Fruit fly (Drosophila melanogaster): ENCODE results near the gene tara.

tara gene

DNA sequence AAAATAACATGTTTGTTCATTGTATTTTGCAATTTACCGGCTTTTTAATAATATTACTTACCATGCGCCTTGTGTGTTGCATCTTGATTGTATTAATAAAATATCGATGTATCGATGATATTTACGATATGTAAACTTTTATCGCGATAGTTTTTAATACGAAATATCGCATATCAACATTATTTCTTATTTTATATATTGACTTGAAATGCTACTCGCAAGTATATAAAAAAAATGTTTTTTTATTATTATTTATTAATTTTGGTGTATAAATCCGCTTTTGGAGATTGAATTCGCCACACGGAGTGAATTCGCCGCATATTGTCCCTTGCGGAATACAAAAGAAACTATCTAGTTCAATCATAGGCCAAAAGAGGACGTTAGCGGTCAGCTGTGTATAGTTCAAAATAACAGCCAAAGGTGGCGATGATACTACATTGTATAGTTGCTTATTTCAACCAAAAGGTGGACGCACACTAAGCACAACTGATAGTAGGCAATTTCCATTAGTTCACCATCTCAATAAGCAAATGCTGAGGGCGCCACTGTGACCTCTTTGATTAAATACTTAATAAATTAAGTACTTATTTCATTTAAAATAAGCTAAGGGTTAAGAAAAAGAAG, 20.2 kb upstream of the tara start, which contains the start of gene mtSSB (continued):
- TF ChIP-seq nerfin-1 (tag; optimal IDR thresholded peaks at IDR 0.05) (peak; percentile 58), sug (tag; optimal IDR thresholded peaks at IDR 0.05) (peak; percentile 80), CG15514 (GFP tag; optimal IDR thresholded peaks at IDR 0.05) (peak; percentile 86), CG6765 (GFP tag; optimal IDR thresholded peaks at IDR 0.05) (peak; percentile 55), Stat92E (GFP tag; optimal IDR thresholded peaks at IDR 0.05) (peak in 1 of 3 experiments; percentile 47), CG31388 (GFP tag; optimal IDR thresholded peaks at IDR 0.05) (peak; percentile 64), CG12942 (GFP tag; optimal IDR thresholded peaks at IDR 0.05) (peak; percentile 78), gcm (GFP tag; optimal IDR thresholded peaks at IDR 0.05) (peak; percentile 60), CG17612 (GFP tag; IDR thresholded peaks at IDR 0.05) (peak; percentile 55), aop (GFP tag; IDR thresholded peaks at IDR 0.05) (peak; percentile 61; the same call in 1 of the 2 replicates), dmrt11E (tag; optimal IDR thresholded peaks at IDR 0.05) (peak; percentile 73), crp (GFP tag; optimal IDR thresholded peaks at IDR 0.05) (peak; percentile 24 to 82), CG34376 (GFP tag; optimal IDR thresholded peaks at IDR 0.05) (peak; percentile 82), wdn (GFP tag; IDR thresholded peaks at IDR 0.05) (peak; percentile 72), chif (GFP tag; optimal IDR thresholded peaks at IDR 0.05) (peak; percentile 75 to 93), CG4328 (GFP tag; optimal IDR thresholded peaks at IDR 0.05) (peak; percentile 69), Meics (GFP tag; optimal IDR thresholded peaks at IDR 0.05) (peak; percentile 89), CG12236 (GFP tag; optimal IDR thresholded peaks at IDR 0.05) (peak; percentile 70), CG3726 (GFP tag; IDR thresholded peaks at IDR 0.05) (peak; percentile 90), Hmx (GFP tag; optimal IDR thresholded peaks at IDR 0.05) (peak; percentile 42), ems (GFP tag; optimal IDR thresholded peaks at IDR 0.05) (peak; percentile 65), salm (tag; optimal IDR thresholded peaks at IDR 0.05) (peak; percentile 53), corto (GFP tag; optimal IDR thresholded peaks at IDR 0.05) (peak; percentile 15), vfl (GFP tag; optimal IDR thresholded peaks at IDR 0.05) (peak; percentile 65), Fer2 (tag; optimal IDR thresholded peaks at IDR 0.05) (peak; percentile 46), Spps (tag; optimal IDR thresholded peaks at IDR 0.05) (peak; percentile 41), CG18476 (GFP tag; optimal IDR thresholded peaks at IDR 0.05) (peak; percentile 59), crol (GFP tag; IDR thresholded peaks at IDR 0.05) (no peak), ci (GFP tag; IDR thresholded peaks at IDR 0.05) (peak; percentile 97), dysf (GFP tag; IDR thresholded peaks at IDR 0.05) (peak; percentile 92), abd-A (tag; optimal IDR thresholded peaks at IDR 0.05) (peak; percentile 89), danr (GFP tag; IDR thresholded peaks at IDR 0.05) (peak; percentile 55; the same call in 1 of the 2 replicates), CG12299 (tag; optimal IDR thresholded peaks at IDR 0.05) (peak; percentile 79), CG18619 (GFP tag; optimal IDR thresholded peaks at IDR 0.05) (peak; percentile 75), Taf1 (GFP tag; IDR thresholded peaks at IDR 0.05) (peak; percentile 78; the same call in 1 of the 2 replicates), emc (GFP tag; optimal IDR thresholded peaks at IDR 0.05) (peak; percentile 56), cas (GFP tag; IDR thresholded peaks at IDR 0.05) (no peak), gro (GFP tag; optimal IDR thresholded peaks at IDR 0.05) (peak; percentile 67), Rfx (GFP tag; IDR thresholded peaks at IDR 0.05) (peak; percentile 96), Poxn (GFP tag; IDR thresholded peaks at IDR 0.05) (peak; percentile 11; the same call in 1 of the 2 replicates), bab2 (GFP tag; optimal IDR thresholded peaks at IDR 0.05) (peak; percentile 89), tap (tag; optimal IDR thresholded peaks at IDR 0.05) (peak; percentile 45), nmo (GFP tag; optimal IDR thresholded peaks at IDR 0.05) (peak; percentile 76), CG12769 (tag; optimal IDR thresholded peaks at IDR 0.05) (peak; percentile 78), CG1602 (GFP tag; optimal IDR thresholded peaks at IDR 0.05) (peak; percentile 90), gce (GFP tag; IDR thresholded peaks at IDR 0.05) (peak; percentile 89), CG1603 (tag; optimal IDR thresholded peaks at IDR 0.05) (peak; percentile 81), caup (GFP tag; optimal IDR thresholded peaks at IDR 0.05; ENCODE audit: severe bottlenecking) (peak; percentile 91), CG2712 (tag; optimal IDR thresholded peaks at IDR 0.05) (peak; percentile 83)
